Fruit fly (Drosophila melanogaster): ENCODE results near the gene CG18764.

Gene CG18764

dm6 chr3R:11628416-11629041, 1.8 kb downstream of the CG18764 start, which contains the start of gene CG14712 (continued):
- TF ChIP-seq CG3065 (GFP tag; optimal IDR thresholded peaks at IDR 0.05) (no peak), nerfin-2 (GFP tag; IDR thresholded peaks at IDR 0.05; ENCODE audit: partially characterized antibody) (peak; percentile 48; the same call in 1 of the 2 replicates), Dbx (GFP tag; IDR thresholded peaks at IDR 0.05) (no peak), mam (GFP tag; optimal IDR thresholded peaks at IDR 0.05) (peak; percentile 39), Dfd (GFP tag; optimal IDR thresholded peaks at IDR 0.05) (no peak), odd (GFP tag; optimal IDR thresholded peaks at IDR 0.05) (no peak), br (optimal IDR thresholded peaks at IDR 0.05) (no peak), pho (GFP tag; optimal IDR thresholded peaks at IDR 0.05) (peak; percentile 24), dm (GFP tag; optimal IDR thresholded peaks at IDR 0.05) (peak; percentile 28), CG7928 (GFP tag; optimal IDR thresholded peaks at IDR 0.05) (peak; percentile 63), insv (GFP tag; optimal IDR thresholded peaks at IDR 0.05) (peak in 1 of 2 experiments; percentile 22), CG6854 (GFP tag; optimal IDR thresholded peaks at IDR 0.05) (no peak), CG2129 (GFP tag; IDR thresholded peaks at IDR 0.05; ENCODE audit: partially characterized antibody) (no peak), CG6254 (GFP tag; optimal IDR thresholded peaks at IDR 0.05) (no peak), CG3163 (GFP tag; optimal IDR thresholded peaks at IDR 0.05) (no peak), CG18011 (GFP tag; optimal IDR thresholded peaks at IDR 0.05) (no peak), pros (GFP tag; optimal IDR thresholded peaks at IDR 0.05) (no peak), wek (GFP tag; optimal IDR thresholded peaks at IDR 0.05) (no peak), Optix (GFP tag; IDR thresholded peaks at IDR 0.05) (no peak), B-H1 (GFP tag; IDR thresholded peaks at IDR 0.05) (no peak), NC2α (GFP tag; optimal IDR thresholded peaks at IDR 0.05) (no peak), tup (GFP tag; optimal IDR thresholded peaks at IDR 0.05) (no peak), Kr (GFP tag; optimal IDR thresholded peaks at IDR 0.05) (no peak), CG12744 (GFP tag; optimal IDR thresholded peaks at IDR 0.05) (no peak), twi (tag; optimal IDR thresholded peaks at IDR 0.05) (no peak), CG4424 (GFP tag; optimal IDR thresholded peaks at IDR 0.05) (peak; percentile 24), CG12299 (tag; optimal IDR thresholded peaks at IDR 0.05) (peak; percentile 35), CG10267 (tag; optimal IDR thresholded peaks at IDR 0.05) (peak; percentile 69), so (GFP tag; IDR thresholded peaks at IDR 0.05) (no peak), hb (GFP tag; IDR thresholded peaks at IDR 0.05; ENCODE audit: partially characterized antibody) (no peak), CG10959 (GFP tag; IDR thresholded peaks at IDR 0.05) (no peak), CG4282 (GFP tag; optimal IDR thresholded peaks at IDR 0.05) (no peak), ci (GFP tag; IDR thresholded peaks at IDR 0.05) (no peak), caup (GFP tag; optimal IDR thresholded peaks at IDR 0.05; ENCODE audit: severe bottlenecking) (no peak), Dad (GFP tag; optimal IDR thresholded peaks at IDR 0.05) (no peak), CG2116 (GFP tag; optimal IDR thresholded peaks at IDR 0.05) (peak; percentile 100), sc (optimal IDR thresholded peaks at IDR 0.05) (no peak), sc (GFP tag; optimal IDR thresholded peaks at IDR 0.05) (no peak), ftz-f1 (GFP tag; optimal IDR thresholded peaks at IDR 0.05) (peak; percentile 75), unpg (GFP tag; optimal IDR thresholded peaks at IDR 0.05) (no peak), bbx (GFP tag; IDR thresholded peaks at IDR 0.05; ENCODE audit: partially characterized antibody) (peak; percentile 64), PHDP (tag; optimal IDR thresholded peaks at IDR 0.05) (no peak), CG13296 (GFP tag; optimal IDR thresholded peaks at IDR 0.05) (no peak), trem (tag; optimal IDR thresholded peaks at IDR 0.05) (peak; percentile 89), Gug (GFP tag; IDR thresholded peaks at IDR 0.05) (no peak), aop (GFP tag; IDR thresholded peaks at IDR 0.05) (no peak), zfh1 (GFP tag; IDR thresholded peaks at IDR 0.05) (no peak), vnd (GFP tag; IDR thresholded peaks at IDR 0.05; ENCODE audit: partially characterized antibody) (0 out of 3 replicates have a peak, but pooled peaks have one; percentile 34), Taf1 (GFP tag; IDR thresholded peaks at IDR 0.05) (no peak), CG16863 (GFP tag; optimal IDR thresholded peaks at IDR 0.05) (no peak), Hsf (GFP tag; optimal IDR thresholded peaks at IDR 0.05) (peak; percentile 12)
